Worm (Caenorhabditis elegans): ENCODE results near the gene W02A2.9.

- TF ChIP-seq unc-62 (GFP tag; optimal IDR thresholded peaks at IDR 0.05) (no peak), B0019.2 (GFP tag; conservative IDR thresholded peaks at IDR 0.05) (no peak), lsl-1 (GFP tag; optimal IDR thresholded peaks at IDR 0.05) (no peak), ceh-58 (GFP tag; IDR thresholded peaks at IDR 0.05) (no peak), snpc-4 (GFP tag; optimal IDR thresholded peaks at IDR 0.05) (no peak), snpc-4 (tag; optimal IDR thresholded peaks at IDR 0.05) (no peak), somi-1 (GFP tag; optimal IDR thresholded peaks at IDR 0.05) (no peak), hlh-12 (tag; optimal IDR thresholded peaks at IDR 0.05) (no peak), pha-4 (tag; optimal IDR thresholded peaks at IDR 0.05) (no peak)
These were observed 39.4 kb downstream of the W02A2.9 start, which contains the start of gene lsm-3 for ce11 chrIV:13386903-13387302.
